Fruit fly (Drosophila melanogaster) S2 (cell line): ENCODE data around the gene Dcr-1.

Experiments used
- CG8478 ChIP-seq: fragments of >200 bp; optimal IDR thresholded peaks from 2 replicates; lab custom pipeline; 2018
- CTCF ChIP-seq, 2 experiments: fragments of >200 bp; optimal IDR thresholded peaks; 2 replicates each; lab custom pipeline; 2018

DNA sequence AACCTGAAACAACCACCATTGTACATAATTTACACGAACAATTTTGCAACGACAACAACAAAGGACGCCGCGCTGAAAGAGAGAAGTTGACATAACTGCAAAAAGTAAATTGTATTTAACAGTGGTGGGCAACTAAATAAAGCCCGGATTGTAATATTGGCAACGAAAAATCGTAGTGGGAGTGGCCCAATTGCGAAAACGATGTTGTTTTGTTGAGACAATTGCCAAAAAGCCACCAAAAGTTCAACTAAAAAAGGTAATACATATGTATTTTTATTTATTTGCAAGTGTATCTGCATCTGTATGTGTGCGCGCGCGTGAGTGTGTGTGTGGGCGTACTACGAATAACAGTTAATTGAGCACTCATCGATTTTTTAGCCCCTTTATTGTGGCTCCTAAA lies 10.2 kb upstream of the Dcr-1 start:
- no peak for TF ChIP-seq CG8478 (lab: Kevin White, UChicago)
- no peak for TF ChIP-seq CTCF (optimal IDR thresholded peaks at IDR 0.05; lab: Kevin White, UChicago)
